Fruit fly (Drosophila melanogaster) whole organism, embryonic: ENCODE results near the gene CG34276.

Source experiments
- BEAF-32 ChIP-seq: fragments of 200-800 bp; sonication (Bioruptor generic); optimal IDR thresholded peaks from 3 replicates; lab custom pipeline; 2017; ENCODE audit warnings: missing biosample characterization, missing genetic modification characterization, mild to moderate bottlenecking, moderate library complexity, missing genetic modification reagents
- BtbVII ChIP-seq: fragments of 200-800 bp; sonication (Bioruptor generic); optimal IDR thresholded peaks from 3 replicates; lab custom pipeline; 2017; ENCODE audit warnings: missing biosample characterization, mild to moderate bottlenecking, missing genetic modification characterization
- CG11504 ChIP-seq: fragments of 200-800 bp; sonication (Bioruptor generic); optimal IDR thresholded peaks from 3 replicates; lab custom pipeline; 2019; ENCODE audit warnings: missing biosample characterization, mild to moderate bottlenecking, missing genetic modification characterization, moderate library complexity
- CG12659 ChIP-seq: fragments of 200-800 bp; sonication (Bioruptor generic); optimal IDR thresholded peaks from 3 replicates; lab custom pipeline; 2017; ENCODE audit warnings: mild to moderate bottlenecking, missing biosample characterization, missing genetic modification reagents, missing genetic modification characterization
- CG15514 ChIP-seq: fragments of 200-800 bp; sonication (Bioruptor generic); optimal IDR thresholded peaks from 3 replicates; lab custom pipeline; 2017; ENCODE audit warnings: missing biosample characterization, missing genetic modification characterization, mild to moderate bottlenecking, moderate library complexity, missing genetic modification reagents
- CG1792 ChIP-seq: fragments of 200-800 bp; sonication (Bioruptor generic); optimal IDR thresholded peaks from 2 replicates; lab custom pipeline; 2016; ENCODE audit warnings: missing biosample characterization, missing genetic modification characterization
- CG3847 ChIP-seq: fragments of 200-800 bp; sonication (Bioruptor generic); IDR thresholded peaks from 2 replicates; pipeline ENCODE4 v1.3.6; 2022; ENCODE audit warnings: missing biosample characterization, missing genetic modification characterization
- CG4328 ChIP-seq: fragments of 200-800 bp; sonication (Bioruptor generic); optimal IDR thresholded peaks from 3 replicates; lab custom pipeline; 2017; ENCODE audit warnings: missing biosample characterization, missing genetic modification reagents, missing genetic modification characterization
- CG5180 ChIP-seq: fragments of 200-800 bp; sonication (Bioruptor generic); optimal IDR thresholded peaks from 3 replicates; lab custom pipeline; 2017; ENCODE audit warnings: missing biosample characterization, missing genetic modification characterization, mild to moderate bottlenecking, moderate library complexity, missing genetic modification reagents
- CG8290 ChIP-seq, 3 experiments: fragments of 200-800 bp; sonication (Bioruptor generic); optimal IDR thresholded peaks; 2 replicates each; lab custom pipeline; 2016 to 2019; ENCODE audit warnings: missing biosample characterization in 3 of 3, missing genetic modification characterization in 3 of 3, mild to moderate bottlenecking in 2 of 3, moderate library complexity in 1 of 3
- Camta ChIP-seq: fragments of 200-800 bp; sonication (Bioruptor generic); optimal IDR thresholded peaks from 2 replicates; lab custom pipeline; 2016; ENCODE audit warnings: missing biosample characterization, missing genetic modification characterization
- GATAe ChIP-seq: fragments of 200-800 bp; sonication (Bioruptor generic); conservative IDR thresholded peaks from 2 replicates; pipeline ENCODE4 v1.3.6; 2022; ENCODE audit warnings: missing biosample characterization, missing genetic modification characterization
- Gsc ChIP-seq: fragments of 200-800 bp; sonication (Bioruptor generic); IDR thresholded peaks from 2 replicates; pipeline ENCODE4 v1.3.6; 2022; ENCODE audit warnings: missing biosample characterization, missing genetic modification characterization
- HLH3B ChIP-seq: fragments of 200-800 bp; sonication (Bioruptor generic); IDR thresholded peaks from 2 replicates; pipeline ENCODE4 v1.3.6; 2022; ENCODE audit warnings: missing biosample characterization, missing genetic modification characterization
- HLH54F ChIP-seq: fragments of 200-800 bp; sonication (Bioruptor generic); optimal IDR thresholded peaks from 3 replicates; lab custom pipeline; 2016; ENCODE audit warnings: missing biosample characterization, missing genetic modification characterization
- Hsf ChIP-seq: fragments of 200-800 bp; sonication (Bioruptor generic); optimal IDR thresholded peaks from 3 replicates; lab custom pipeline; 2016; ENCODE audit warnings: missing biosample characterization, missing genetic modification characterization
- Kr ChIP-seq: fragments of 200-800 bp; sonication (Bioruptor generic); optimal IDR thresholded peaks from 2 replicates; lab custom pipeline; 2017; ENCODE audit warnings: missing biosample characterization, mild to moderate bottlenecking, missing genetic modification characterization
- NC2α ChIP-seq: fragments of 200-800 bp; sonication (Bioruptor generic); optimal IDR thresholded peaks from 2 replicates; lab custom pipeline; 2016; ENCODE audit warnings: missing biosample characterization, missing genetic modification characterization
- Nf-YC ChIP-seq: fragments of 200-800 bp; optimal IDR thresholded peaks from 3 replicates; lab custom pipeline; 2019; ENCODE audit warnings: missing biosample characterization, mild to moderate bottlenecking, missing genetic modification characterization, moderate library complexity
- Oli ChIP-seq: fragments of 200-800 bp; sonication (Bioruptor generic); optimal IDR thresholded peaks from 2 replicates; lab custom pipeline; 2018; ENCODE audit warnings: missing biosample characterization, mild to moderate bottlenecking, missing genetic modification characterization, moderate library complexity
- Ravus ChIP-seq: fragments of 200-800 bp; sonication (Bioruptor generic); IDR thresholded peaks from 2 replicates; pipeline ENCODE4 v1.3.6; 2022; ENCODE audit warnings: missing biosample characterization, missing genetic modification characterization
- Rx ChIP-seq: fragments of 200-800 bp; sonication (Bioruptor generic); IDR thresholded peaks from 2 replicates; pipeline ENCODE4 v1.3.6; 2022; ENCODE audit warnings: missing biosample characterization, missing genetic modification characterization
- Side ChIP-seq: fragments of 200-800 bp; sonication (Bioruptor generic); optimal IDR thresholded peaks from 2 replicates; lab custom pipeline; 2016; ENCODE audit warnings: missing biosample characterization, missing genetic modification characterization
- Sry-δ ChIP-seq: fragments of 200-800 bp; sonication (Bioruptor generic); optimal IDR thresholded peaks from 2 replicates; lab custom pipeline; 2016; ENCODE audit warnings: missing biosample characterization, missing genetic modification characterization
- Ssrp ChIP-seq: fragments of 200-800 bp; sonication (Bioruptor generic); optimal IDR thresholded peaks from 2 replicates; lab custom pipeline; 2018; ENCODE audit warnings: missing biosample characterization, mild to moderate bottlenecking, missing genetic modification characterization, moderate library complexity
- Vsx1 ChIP-seq: fragments of 200-800 bp; sonication (Bioruptor generic); optimal IDR thresholded peaks from 2 replicates; lab custom pipeline; 2017; ENCODE audit warnings: missing biosample characterization, mild to moderate bottlenecking, missing genetic modification characterization, missing genetic modification reagents
- YL-1 ChIP-seq: fragments of 200-800 bp; sonication (Bioruptor generic); optimal IDR thresholded peaks from 3 replicates; lab custom pipeline; 2017; ENCODE audit warnings: missing biosample characterization, mild to moderate bottlenecking, missing genetic modification characterization
- aop ChIP-seq: fragments of 200-800 bp; sonication (Bioruptor generic); IDR thresholded peaks from 2 replicates; pipeline ENCODE4 v1.3.6; 2022; ENCODE audit warnings: missing biosample characterization, missing genetic modification characterization
- chif ChIP-seq, 2 experiments: fragments of 200-800 bp; sonication (Bioruptor generic); optimal IDR thresholded peaks; 3 replicates each; lab custom pipeline; 2016; ENCODE audit warnings: missing biosample characterization in 2 of 2, missing genetic modification characterization in 2 of 2
- dm ChIP-seq: fragments of 200-800 bp; sonication (Bioruptor generic); optimal IDR thresholded peaks from 3 replicates; lab custom pipeline; 2016; ENCODE audit warnings: missing biosample characterization, missing genetic modification characterization
- en ChIP-seq: fragments of 200-800 bp; sonication (Bioruptor generic); optimal IDR thresholded peaks from 2 replicates; lab custom pipeline; 2016; ENCODE audit warnings: missing biosample characterization, missing genetic modification characterization
- hb ChIP-seq: fragments of 200-800 bp; sonication (Bioruptor generic); IDR thresholded peaks from 3 replicates; pipeline ENCODE4 v1.3.6; 2022; ENCODE audit warnings: missing biosample characterization, missing genetic modification characterization; ENCODE audit not compliant: partially characterized antibody
- hbn ChIP-seq: fragments of 200-800 bp; sonication (Bioruptor generic); IDR thresholded peaks from 2 replicates; pipeline ENCODE4 v1.3.6; 2022; ENCODE audit warnings: missing biosample characterization, missing genetic modification characterization; ENCODE audit not compliant: partially characterized antibody
- hkb ChIP-seq, 2 experiments: fragments of 200-800 bp in 1 of 2; fragments of >200 bp in 1 of 2; sonication (Bioruptor generic) in 1 of 2; IDR thresholded peaks in 1 of 2; optimal IDR thresholded peaks in 1 of 2; 2 replicates each; pipeline versions ENCODE4 v1.3.6 to Lab custom; 2017 to 2022; ENCODE audit warnings: missing biosample characterization in 1 of 2, missing genetic modification characterization in 1 of 2
- ind ChIP-seq: fragments of 200-800 bp; sonication (Bioruptor generic); optimal IDR thresholded peaks from 3 replicates; lab custom pipeline; 2016; ENCODE audit warnings: missing biosample characterization, missing genetic modification characterization
- jigr1 ChIP-seq: fragments of 200-800 bp; sonication (Bioruptor generic); IDR thresholded peaks from 3 replicates; pipeline ENCODE4 v1.3.6; 2022; ENCODE audit warnings: missing biosample characterization, missing genetic modification characterization
- ken ChIP-seq: fragments of 200-800 bp; sonication (Bioruptor generic); IDR thresholded peaks from 3 replicates; pipeline ENCODE4 v1.3.6; 2022; ENCODE audit warnings: missing biosample characterization, missing genetic modification characterization
- lbe ChIP-seq: fragments of 200-800 bp; sonication (Bioruptor generic); optimal IDR thresholded peaks from 2 replicates; lab custom pipeline; 2016; ENCODE audit warnings: missing biosample characterization, mild to moderate bottlenecking, missing genetic modification characterization
- pan ChIP-seq, 4 experiments: fragments of >200 bp in 3 of 4; fragments of 200-800 bp in 1 of 4; sonication (Bioruptor generic) in 1 of 4; optimal IDR thresholded peaks in 3 of 4; IDR thresholded peaks in 1 of 4; 2 replicates each; pipeline versions ENCODE4 v1.3.6 to Lab custom; 2017 to 2022; ENCODE audit warnings: missing biosample characterization in 2 of 4, missing genetic modification characterization in 2 of 4, mixed read lengths in 1 of 4
- peb ChIP-seq: fragments of 200-800 bp; sonication (Bioruptor generic); IDR thresholded peaks from 2 replicates; pipeline ENCODE4 v1.3.6; 2022; ENCODE audit warnings: missing biosample characterization, missing genetic modification characterization
- pros ChIP-seq: fragments of 200-800 bp; sonication (Bioruptor generic); optimal IDR thresholded peaks from 3 replicates; lab custom pipeline; 2019; ENCODE audit warnings: missing biosample characterization, mild to moderate bottlenecking, missing genetic modification characterization, moderate library complexity
- pum ChIP-seq: fragments of 200-800 bp; sonication (Bioruptor generic); optimal IDR thresholded peaks from 2 replicates; lab custom pipeline; 2016; ENCODE audit warnings: missing biosample characterization, missing genetic modification characterization
- ro ChIP-seq: fragments of 200-800 bp; sonication (Bioruptor generic); IDR thresholded peaks from 2 replicates; pipeline ENCODE4 v1.3.6; 2022; ENCODE audit warnings: missing biosample characterization, missing genetic modification characterization
- so ChIP-seq: fragments of 200-800 bp; sonication (Bioruptor generic); IDR thresholded peaks from 3 replicates; pipeline ENCODE4 v1.3.6; 2022; ENCODE audit warnings: missing biosample characterization, missing genetic modification characterization
- ssp ChIP-seq: fragments of 200-800 bp; sonication (Bioruptor generic); IDR thresholded peaks from 2 replicates; pipeline ENCODE4 v1.3.6; 2022; ENCODE audit warnings: missing biosample characterization, missing genetic modification characterization
- twi ChIP-seq: fragments of 200-800 bp; optimal IDR thresholded peaks from 2 replicates; lab custom pipeline; 2019; ENCODE audit warnings: missing biosample characterization, mild to moderate bottlenecking, missing genetic modification characterization, moderate library complexity
- tx ChIP-seq: fragments of 200-800 bp; sonication (Bioruptor generic); optimal IDR thresholded peaks from 2 replicates; lab custom pipeline; 2016; ENCODE audit warnings: missing biosample characterization, missing genetic modification characterization
- vnd ChIP-seq: fragments of 200-800 bp; sonication (Bioruptor generic); IDR thresholded peaks from 3 replicates; pipeline ENCODE4 v1.3.6; 2022; ENCODE audit warnings: missing biosample characterization, missing genetic modification characterization; ENCODE audit not compliant: partially characterized antibody
- yki ChIP-seq: fragments of >200 bp; optimal IDR thresholded peaks from 3 replicates; lab custom pipeline; 2018
- zen ChIP-seq: fragments of 200-800 bp; sonication (Bioruptor generic); optimal IDR thresholded peaks from 3 replicates; lab custom pipeline; 2018; ENCODE audit warnings: missing biosample characterization, mild to moderate bottlenecking, missing genetic modification characterization, moderate library complexity

The CG34276 gene

dm6 chr3R:15963690-15964281 lies 38.4 kb downstream of the CG34276 start, which contains the start of the genes CG4287 and CG5516 (continued):
- TF ChIP-seq hbn (GFP tag; lab: Robert Waterston, UW) (peak; percentile 47; the same call in 1 of the 2 replicates), dm (GFP tag; lab: Kevin White, UChicago) (no peak), HLH3B (GFP tag; lab: Robert Waterston, UW) (no peak), CG1792 (GFP tag; lab: Kevin White, UChicago) (no peak), CG15514 (GFP tag; lab: Kevin White, UChicago) (no peak), CG8290 (GFP tag; optimal IDR thresholded peaks at IDR 0.05; lab: Kevin White, UChicago) (no peak), CG8290 (tag; optimal IDR thresholded peaks at IDR 0.05; lab: Kevin White, UChicago) (no peak), Vsx1 (GFP tag; lab: Kevin White, UChicago) (peak; percentile 52), Ravus (no peak), hb (GFP tag; lab: Robert Waterston, UW) (no peak), CG12659 (GFP tag; lab: Kevin White, UChicago) (peak; percentile 13), ind (peak; percentile 25), pros (no peak), ssp (no peak), CG5180 (GFP tag; lab: Kevin White, UChicago) (no peak), Hsf (peak; percentile 7), hkb (optimal IDR thresholded peaks at IDR 0.05; lab: Kevin White, UChicago) (no peak), hkb (GFP tag; IDR thresholded peaks at IDR 0.05; lab: Robert Waterston, UW) (peak; percentile 34; the same call in 1 of the 2 replicates), Kr (GFP tag; lab: Kevin White, UChicago) (no peak), CG11504 (tag; lab: Kevin White, UChicago) (no peak), pan (optimal IDR thresholded peaks at IDR 0.05; lab: Kevin White, UChicago) (no peak), pan (GFP tag; optimal IDR thresholded peaks at IDR 0.05 in 1 of 2, IDR thresholded peaks at IDR 0.05 in 1 of 2) (no peak), BtbVII (no peak), Oli (no peak), chif (GFP tag; optimal IDR thresholded peaks at IDR 0.05; lab: Kevin White, UChicago) (no peak), BEAF-32 (GFP tag; lab: Kevin White, UChicago) (peak; percentile 56), Sry-δ (GFP tag; lab: Kevin White, UChicago) (peak; percentile 56), twi (tag; lab: Kevin White, UChicago) (no peak), YL-1 (GFP tag; lab: Kevin White, UChicago) (peak; percentile 55), Rx (GFP tag; lab: Robert Waterston, UW) (no peak), jigr1 (GFP tag; lab: Robert Waterston, UW) (no peak), tx (no peak), pum (GFP tag; lab: Kevin White, UChicago) (no peak), so (GFP tag; lab: Robert Waterston, UW) (no peak), GATAe (GFP tag; lab: Robert Waterston, UW) (no peak), lbe (GFP tag; lab: Kevin White, UChicago) (no peak), NC2α (no peak), en (GFP tag; lab: Kevin White, UChicago) (no peak), Ssrp (no peak), Side (GFP tag; lab: Kevin White, UChicago) (peak; percentile 63), vnd (GFP tag; lab: Robert Waterston, UW) (no peak), Nf-YC (no peak), CG4328 (GFP tag; lab: Kevin White, UChicago) (no peak), aop (GFP tag; lab: Robert Waterston, UW) (no peak), ro (GFP tag; lab: Robert Waterston, UW) (no peak), Camta (GFP tag; lab: Kevin White, UChicago) (no peak), HLH54F (peak; percentile 30), zen (tag; lab: Kevin White, UChicago) (peak; percentile 64), ken (no peak), Gsc (GFP tag; lab: Robert Waterston, UW) (no peak), yki (lab: Kevin White, UChicago) (no peak), CG3847 (GFP tag; lab: Robert Waterston, UW) (no peak), peb (GFP tag; lab: Robert Waterston, UW) (no peak)
